Fruit fly (Drosophila melanogaster) whole organism, embryonic: ENCODE data around the gene Prosbeta2R2.

Experiments
- Antp ChIP-seq: fragments of 200-800 bp; sonication (Bioruptor generic); optimal IDR thresholded peaks from 3 replicates; lab custom pipeline; 2016; ENCODE audit warnings: missing biosample characterization, missing genetic modification characterization
- Awh ChIP-seq: fragments of 200-800 bp; sonication (Bioruptor generic); IDR thresholded peaks from 2 replicates; pipeline ENCODE4, ENCODE4 v1.3.6; 2022; ENCODE audit warnings: missing biosample characterization, missing genetic modification characterization
- B-H1 ChIP-seq: fragments of 200-800 bp; sonication (Bioruptor generic); IDR thresholded peaks from 3 replicates; pipeline ENCODE4 v1.3.6; 2022; ENCODE audit warnings: missing biosample characterization, missing genetic modification characterization
- BEAF-32 ChIP-seq: fragments of 200-800 bp; sonication (Bioruptor generic); optimal IDR thresholded peaks from 3 replicates; lab custom pipeline; 2017; ENCODE audit warnings: missing biosample characterization, missing genetic modification characterization, mild to moderate bottlenecking, moderate library complexity, missing genetic modification reagents
- Bteb2 ChIP-seq: fragments of 200-800 bp; sonication (Bioruptor generic); optimal IDR thresholded peaks from 2 replicates; lab custom pipeline; 2016; ENCODE audit warnings: missing biosample characterization, missing genetic modification characterization
- CG10462 ChIP-seq: fragments of 200-800 bp; sonication (Bioruptor generic); optimal IDR thresholded peaks from 2 replicates; lab custom pipeline; 2016; ENCODE audit warnings: missing biosample characterization, missing genetic modification characterization
- CG11093 ChIP-seq: fragments of 200-800 bp; sonication (Bioruptor generic); IDR thresholded peaks from 3 replicates; pipeline ENCODE4 v1.3.6; 2022; ENCODE audit warnings: missing biosample characterization, missing genetic modification characterization
- CG11695 ChIP-seq: fragments of 200-800 bp; sonication (Bioruptor generic); IDR thresholded peaks from 3 replicates; pipeline ENCODE4 v1.3.6; 2022; ENCODE audit warnings: missing biosample characterization, missing genetic modification characterization
- CG12104 ChIP-seq: fragments of 200-800 bp; sonication (Bioruptor generic); optimal IDR thresholded peaks from 3 replicates; lab custom pipeline; 2016; ENCODE audit warnings: missing biosample characterization, missing genetic modification characterization
- CG13296 ChIP-seq: fragments of 200-800 bp; sonication (Bioruptor generic); optimal IDR thresholded peaks from 3 replicates; lab custom pipeline; 2018; ENCODE audit warnings: missing biosample characterization, mild to moderate bottlenecking, missing genetic modification characterization
- CG17328 ChIP-seq: fragments of 200-800 bp; sonication (Bioruptor generic); IDR thresholded peaks from 2 replicates; pipeline ENCODE4 v1.3.6; 2022; ENCODE audit warnings: missing biosample characterization, missing genetic modification characterization
- CG17361 ChIP-seq: fragments of 200-800 bp; sonication (Bioruptor generic); IDR thresholded peaks from 3 replicates; pipeline ENCODE4 v1.3.6; 2022; ENCODE audit warnings: missing biosample characterization, missing genetic modification characterization
- CG17568 ChIP-seq: fragments of 200-800 bp; sonication (Bioruptor generic); optimal IDR thresholded peaks from 2 replicates; lab custom pipeline; 2018; ENCODE audit warnings: missing biosample characterization, mild to moderate bottlenecking, missing genetic modification characterization, moderate library complexity
- CG2199 ChIP-seq: fragments of 200-800 bp; sonication (Bioruptor generic); IDR thresholded peaks from 3 replicates; pipeline ENCODE4 v1.3.6; 2022; ENCODE audit warnings: missing biosample characterization, missing genetic modification characterization
- CG30403 ChIP-seq: fragments of 200-800 bp; sonication (Bioruptor generic); optimal IDR thresholded peaks from 3 replicates; lab custom pipeline; 2016; ENCODE audit warnings: missing biosample characterization, missing genetic modification characterization
- CG32767 ChIP-seq: fragments of 200-800 bp; sonication (Bioruptor generic); IDR thresholded peaks from 2 replicates; pipeline ENCODE4 v1.3.6; 2022; ENCODE audit warnings: missing biosample characterization, missing genetic modification characterization
- CG34224 ChIP-seq: fragments of 200-800 bp; sonication (Bioruptor generic); IDR thresholded peaks from 3 replicates; pipeline ENCODE4 v1.3.6; 2022; ENCODE audit warnings: missing biosample characterization, missing genetic modification characterization; ENCODE audit not compliant: partially characterized antibody
- CG43689 ChIP-seq: fragments of 200-800 bp; sonication (Bioruptor generic); IDR thresholded peaks from 2 replicates; pipeline ENCODE4 v1.3.6; 2022; ENCODE audit warnings: missing biosample characterization, missing genetic modification characterization
- CG7556 ChIP-seq: fragments of 200-800 bp; sonication (Bioruptor generic); optimal IDR thresholded peaks from 2 replicates; lab custom pipeline; 2017; ENCODE audit warnings: missing biosample characterization, mild to moderate bottlenecking, missing genetic modification characterization
- CG9876 ChIP-seq: fragments of 200-800 bp; sonication (Bioruptor generic); optimal IDR thresholded peaks from 2 replicates; lab custom pipeline; 2016; ENCODE audit warnings: missing biosample characterization, missing genetic modification characterization
- Dbx ChIP-seq: fragments of 200-800 bp; sonication (Bioruptor generic); IDR thresholded peaks from 3 replicates; pipeline ENCODE4 v1.3.6; 2022; ENCODE audit warnings: missing biosample characterization, missing genetic modification characterization
- Elba2 ChIP-seq: fragments of 200-800 bp; sonication (Bioruptor generic); optimal IDR thresholded peaks from 3 replicates; lab custom pipeline; 2016; ENCODE audit warnings: missing biosample characterization, missing genetic modification characterization
- Ets65A ChIP-seq: fragments of 200-800 bp; sonication (Bioruptor generic); peaks from one replicate; lab custom pipeline; 2016; ENCODE audit warnings: missing biosample characterization, missing genetic modification characterization
- Lim3 ChIP-seq: fragments of 200-800 bp; sonication (Bioruptor generic); IDR thresholded peaks from 2 replicates; pipeline ENCODE4 v1.3.6; 2022; ENCODE audit warnings: missing biosample characterization, missing genetic modification characterization
- Meics ChIP-seq: fragments of 200-800 bp; sonication (Bioruptor generic); optimal IDR thresholded peaks from 2 replicates; lab custom pipeline; 2017; ENCODE audit warnings: missing biosample characterization, mild to moderate bottlenecking, missing genetic modification characterization
- Mrtf ChIP-seq: fragments of 200-800 bp; sonication (Bioruptor generic); IDR thresholded peaks from 3 replicates; pipeline ENCODE4 v1.3.6; 2022; ENCODE audit warnings: missing biosample characterization, missing genetic modification characterization
- TFAM ChIP-seq: fragments of 200-800 bp; sonication (Bioruptor generic); optimal IDR thresholded peaks from 2 replicates; lab custom pipeline; 2017; ENCODE audit warnings: missing biosample characterization, missing genetic modification characterization, inconsistent platforms
- caup ChIP-seq: fragments of 200-800 bp; sonication (Bioruptor generic); optimal IDR thresholded peaks from 3 replicates; lab custom pipeline; 2017; ENCODE audit warnings: missing biosample characterization, mild to moderate bottlenecking, missing genetic modification characterization, moderate library complexity; ENCODE audit not compliant: severe bottlenecking
- corto ChIP-seq: fragments of 200-800 bp; sonication (Bioruptor generic); optimal IDR thresholded peaks from 2 replicates; lab custom pipeline; 2016; ENCODE audit warnings: missing biosample characterization, mild to moderate bottlenecking, missing genetic modification characterization, moderate library complexity
- crol ChIP-seq: fragments of 200-800 bp; sonication (Bioruptor generic); IDR thresholded peaks from 2 replicates; pipeline ENCODE4 v1.3.6; 2022; ENCODE audit warnings: missing biosample characterization, missing genetic modification characterization
- dan ChIP-seq: fragments of 200-800 bp; sonication (Bioruptor generic); IDR thresholded peaks from 2 replicates; pipeline ENCODE4 v1.3.6; 2022; ENCODE audit warnings: missing biosample characterization, missing genetic modification characterization
- en ChIP-seq: fragments of 200-800 bp; sonication (Bioruptor generic); optimal IDR thresholded peaks from 2 replicates; lab custom pipeline; 2016; ENCODE audit warnings: missing biosample characterization, missing genetic modification characterization
- fru ChIP-seq: fragments of >200 bp; optimal IDR thresholded peaks from 2 replicates; lab custom pipeline; 2017
- ftz-f1 ChIP-seq: fragments of 200-800 bp; sonication (Bioruptor generic); optimal IDR thresholded peaks from 2 replicates; lab custom pipeline; 2016; ENCODE audit warnings: missing biosample characterization, missing genetic modification characterization
- knrl ChIP-seq: fragments of 200-800 bp; sonication (Bioruptor generic); IDR thresholded peaks from 3 replicates; pipeline ENCODE4 v1.3.6; 2022; ENCODE audit warnings: missing biosample characterization, missing genetic modification characterization; ENCODE audit not compliant: partially characterized antibody
- pan ChIP-seq, 4 experiments: fragments of >200 bp in 3 of 4; fragments of 200-800 bp in 1 of 4; sonication (Bioruptor generic) in 1 of 4; optimal IDR thresholded peaks in 3 of 4; IDR thresholded peaks in 1 of 4; 2 replicates each; pipeline versions ENCODE4 v1.3.6 to Lab custom; 2017 to 2022; ENCODE audit warnings: missing biosample characterization in 2 of 4, missing genetic modification characterization in 2 of 4, mixed read lengths in 1 of 4
- pros ChIP-seq: fragments of 200-800 bp; sonication (Bioruptor generic); optimal IDR thresholded peaks from 3 replicates; lab custom pipeline; 2019; ENCODE audit warnings: missing biosample characterization, mild to moderate bottlenecking, missing genetic modification characterization, moderate library complexity
- psq ChIP-seq: fragments of 200-800 bp; sonication (Bioruptor generic); optimal IDR thresholded peaks from 2 replicates; lab custom pipeline; 2017; ENCODE audit warnings: missing biosample characterization, missing genetic modification characterization
- salm ChIP-seq: fragments of 200-800 bp; sonication (Bioruptor generic); optimal IDR thresholded peaks from 2 replicates; lab custom pipeline; 2018; ENCODE audit warnings: missing biosample characterization, mild to moderate bottlenecking, missing genetic modification characterization
- sc ChIP-seq, 3 experiments: fragments of >200 bp in 2 of 3; fragments of 200-800 bp in 1 of 3; sonication (Bioruptor generic) in 1 of 3; optimal IDR thresholded peaks; 2 replicates in 2 of 3; 3 replicates in 1 of 3; lab custom pipeline; 2017; ENCODE audit warnings: mild to moderate bottlenecking in 1 of 3, missing biosample characterization in 1 of 3, missing genetic modification characterization in 1 of 3, missing genetic modification reagents in 1 of 3
- scrt ChIP-seq: fragments of 200-800 bp; sonication (Bioruptor generic); optimal IDR thresholded peaks from 2 replicates; lab custom pipeline; 2018; ENCODE audit warnings: missing biosample characterization, mild to moderate bottlenecking, missing genetic modification characterization, moderate library complexity
- sqz ChIP-seq: fragments of 200-800 bp; sonication (Bioruptor generic); optimal IDR thresholded peaks from 3 replicates; lab custom pipeline; 2018; ENCODE audit warnings: missing biosample characterization, mild to moderate bottlenecking, missing genetic modification characterization
- twi ChIP-seq: fragments of 200-800 bp; optimal IDR thresholded peaks from 2 replicates; lab custom pipeline; 2019; ENCODE audit warnings: missing biosample characterization, mild to moderate bottlenecking, missing genetic modification characterization, moderate library complexity
- unc-4 ChIP-seq: fragments of 200-800 bp; sonication (Bioruptor generic); IDR thresholded peaks from 2 replicates; pipeline ENCODE4 v1.3.6; 2022; ENCODE audit warnings: missing biosample characterization, missing genetic modification characterization; ENCODE audit not compliant: partially characterized antibody
- usp ChIP-seq: fragments of >200 bp; optimal IDR thresholded peaks from 2 replicates; lab custom pipeline; 2017; ENCODE audit warnings: missing biosample characterization, missing genetic modification characterization
- vfl ChIP-seq: fragments of 200-800 bp; sonication (Bioruptor generic); optimal IDR thresholded peaks from 2 replicates; lab custom pipeline; 2016; ENCODE audit warnings: missing biosample characterization, missing genetic modification characterization
- vvl ChIP-seq: fragments of 200-800 bp; sonication (Bioruptor generic); IDR thresholded peaks from 2 replicates; pipeline ENCODE4 v1.3.6; 2022; ENCODE audit warnings: missing biosample characterization, missing genetic modification characterization
- yki ChIP-seq: fragments of >200 bp; optimal IDR thresholded peaks from 3 replicates; lab custom pipeline; 2018
- zen ChIP-seq: fragments of 200-800 bp; sonication (Bioruptor generic); optimal IDR thresholded peaks from 3 replicates; lab custom pipeline; 2018; ENCODE audit warnings: missing biosample characterization, mild to moderate bottlenecking, missing genetic modification characterization, moderate library complexity
- zf30C ChIP-seq: fragments of 200-800 bp; sonication (Bioruptor generic); optimal IDR thresholded peaks from 3 replicates; lab custom pipeline; 2018; ENCODE audit warnings: missing biosample characterization, mild to moderate bottlenecking, missing genetic modification characterization

Prosbeta2R2 gene

DNA sequence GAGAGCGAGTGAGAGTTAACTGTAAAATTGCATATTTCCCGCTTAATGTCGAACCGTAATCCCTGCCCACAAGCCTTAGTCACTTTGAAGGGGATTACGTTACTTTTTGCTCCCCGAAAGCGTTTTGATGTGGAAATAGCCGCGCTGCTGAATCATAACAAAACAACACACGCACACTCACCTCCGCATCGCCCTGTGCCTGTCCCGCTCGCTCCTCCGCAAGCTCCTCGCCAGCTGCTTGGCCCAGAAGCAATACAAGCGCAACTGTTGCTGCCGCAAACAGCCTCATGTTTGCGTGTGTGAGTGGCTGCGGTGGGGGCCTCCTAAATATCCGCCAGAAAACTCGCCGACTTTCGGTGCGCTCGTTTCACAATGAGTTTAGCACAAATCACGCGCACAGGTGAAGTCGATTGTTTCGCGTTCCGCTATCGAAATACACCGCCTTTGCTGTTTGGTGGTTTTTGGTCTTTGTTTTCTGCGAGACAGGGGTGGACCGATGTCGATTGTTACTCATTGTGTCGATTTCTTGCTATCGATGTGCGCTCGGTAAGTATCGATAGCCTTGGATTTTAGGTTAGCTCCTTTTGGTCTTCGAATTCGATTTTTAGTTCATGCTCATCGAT lies 32.0 kb upstream of the Prosbeta2R2 start, which contains the start of gene CtsF (continued):
- TF ChIP-seq psq (no peak), CG30403 (GFP tag; lab: Kevin White, UChicago) (no peak), zen (tag; lab: Kevin White, UChicago) (no peak), CG17361 (GFP tag; lab: Robert Waterston, UW) (peak; percentile 49; the same call in 1 of the 3 replicates), caup (GFP tag; lab: Kevin White, UChicago) (peak; percentile 15), zf30C (GFP tag; lab: Kevin White, UChicago) (no peak), CG17328 (GFP tag; lab: Robert Waterston, UW) (no peak; the same call in 1 of the 2 replicates), yki (no peak), Elba2 (GFP tag; lab: Kevin White, UChicago) (no peak), CG7556 (GFP tag; lab: Kevin White, UChicago) (peak; percentile 6), CG17568 (GFP tag; lab: Kevin White, UChicago) (no peak), CG9876 (GFP tag; lab: Kevin White, UChicago) (no peak), CG11695 (GFP tag; lab: Robert Waterston, UW) (no peak), CG10462 (no peak), Meics (no peak), Lim3 (no peak), pan (optimal IDR thresholded peaks at IDR 0.05; lab: Kevin White, UChicago) (no peak), pan (GFP tag; optimal IDR thresholded peaks at IDR 0.05 in 1 of 2, IDR thresholded peaks at IDR 0.05 in 1 of 2) (peak in 1 of 2 experiments; percentile 19), Dbx (0 out of 3 replicates have a peak, but pooled peaks have one; percentile 58), CG13296 (GFP tag; lab: Kevin White, UChicago) (peak; percentile 30), sc (optimal IDR thresholded peaks at IDR 0.05; lab: Kevin White, UChicago) (no peak), sc (GFP tag; optimal IDR thresholded peaks at IDR 0.05; lab: Kevin White, UChicago) (no peak), usp (GFP tag; lab: Kevin White, UChicago) (no peak), Mrtf (GFP tag; lab: Robert Waterston, UW) (0 out of 3 replicates have a peak, but pooled peaks have one; percentile 17), unc-4 (peak; percentile 99), ftz-f1 (GFP tag; lab: Kevin White, UChicago) (peak; percentile 71), CG34224 (GFP tag; lab: Robert Waterston, UW) (peak; percentile 100), en (GFP tag; lab: Kevin White, UChicago) (no peak), vfl (GFP tag; lab: Kevin White, UChicago) (no peak), pros (GFP tag; lab: Kevin White, UChicago) (peak; percentile 22), scrt (GFP tag; lab: Kevin White, UChicago) (peak; percentile 94), TFAM (GFP tag; lab: Kevin White, UChicago) (no peak), salm (tag; lab: Kevin White, UChicago) (no peak), CG43689 (GFP tag; lab: Robert Waterston, UW) (no peak), B-H1 (GFP tag; lab: Robert Waterston, UW) (no peak), Bteb2 (GFP tag; lab: Kevin White, UChicago) (no peak), fru (no peak), Antp (GFP tag; lab: Kevin White, UChicago) (peak; percentile 39), crol (GFP tag; lab: Robert Waterston, UW) (peak; percentile 87), CG2199 (GFP tag; lab: Robert Waterston, UW) (0 out of 3 replicates have a peak, but pooled peaks have one; percentile 13), dan (no peak), twi (no peak), Ets65A (GFP tag; lab: Kevin White, UChicago) (no peak), sqz (no peak), Awh (GFP tag; lab: Robert Waterston, UW) (no peak), corto (no peak), BEAF-32 (GFP tag; lab: Kevin White, UChicago) (peak; percentile 98), vvl (GFP tag; lab: Robert Waterston, UW) (0 out of 2 replicates have a peak, but pooled peaks have one; percentile 45), CG11093 (GFP tag; lab: Robert Waterston, UW) (no peak), CG32767 (GFP tag; lab: Robert Waterston, UW) (no peak), knrl (peak; percentile 97), CG12104 (no peak)
